Fruit fly (Drosophila melanogaster): ENCODE measurements around the gene Cpr65Au.

Gene Cpr65Au

dm6 chr3L:6097270-6097669, 34.6 kb downstream of the Cpr65Au start, which contains the start of gene Ets65A:
TSS of gene Ets65A (plus strand) at chr3L:6097617.
- TF ChIP-seq bab1 (GFP tag; optimal IDR thresholded peaks at IDR 0.05) (no peak), CG14711 (tag; optimal IDR thresholded peaks at IDR 0.05) (no peak), CG7101 (tag; optimal IDR thresholded peaks at IDR 0.05) (no peak), CG7045 (GFP tag; optimal IDR thresholded peaks at IDR 0.05) (no peak), tj (GFP tag; optimal IDR thresholded peaks at IDR 0.05) (no peak), CG11617 (GFP tag; optimal IDR thresholded peaks at IDR 0.05) (no peak)

dm6 chr3L:6094697-6095096, 37.2 kb downstream of the Cpr65Au start, which contains the start of the genes CG10467 and loj:
TSS of gene CG10467 (minus strand) at chr3L:6094747.
TSS of gene loj (plus strand) at chr3L:6094987.
- TF ChIP-seq pad (GFP tag; optimal IDR thresholded peaks at IDR 0.05) (peak; percentile 78), cic (GFP tag; optimal IDR thresholded peaks at IDR 0.05) (peak; percentile 31), toe (GFP tag; optimal IDR thresholded peaks at IDR 0.05) (peak; percentile 84), Clk (GFP tag; optimal IDR thresholded peaks at IDR 0.05) (peak; percentile 81), bab1 (GFP tag; optimal IDR thresholded peaks at IDR 0.05) (peak; percentile 88), Crg-1 (GFP tag; optimal IDR thresholded peaks at IDR 0.05) (peak; percentile 77), CG11617 (GFP tag; optimal IDR thresholded peaks at IDR 0.05) (peak; percentile 87), Mnt (GFP tag; optimal IDR thresholded peaks at IDR 0.05) (peak; percentile 62), CG33017 (tag; optimal IDR thresholded peaks at IDR 0.05) (peak; percentile 88), cnc (optimal IDR thresholded peaks at IDR 0.05) (no peak), kay (GFP tag; ENCODE audit: borderline replicate concordance) (no peak), tj (GFP tag; optimal IDR thresholded peaks at IDR 0.05) (peak; percentile 69), ovo (GFP tag; optimal IDR thresholded peaks at IDR 0.05) (peak; percentile 86), CG1620 (GFP tag; optimal IDR thresholded peaks at IDR 0.05) (peak; percentile 88), CG12768 (GFP tag; optimal IDR thresholded peaks at IDR 0.05) (peak; percentile 91), CG7101 (tag; optimal IDR thresholded peaks at IDR 0.05) (peak; percentile 92), CG7045 (GFP tag; optimal IDR thresholded peaks at IDR 0.05) (peak; percentile 93), CG14711 (tag; optimal IDR thresholded peaks at IDR 0.05) (peak; percentile 94), CG5204 (GFP tag; optimal IDR thresholded peaks at IDR 0.05) (peak; percentile 88), Hr96 (GFP tag; optimal IDR thresholded peaks at IDR 0.05) (peak; percentile 75)

dm6 chr3L:6093213-6093612, 38.7 kb downstream of the Cpr65Au start, which contains the start of gene CG10469:
TSS of gene CG10469 (minus strand) at chr3L:6093313.
- TF ChIP-seq Mnt (GFP tag; optimal IDR thresholded peaks at IDR 0.05), result no peak
- no peak for TF ChIP-seq CG12768 (GFP tag; optimal IDR thresholded peaks at IDR 0.05)
- no peak for TF ChIP-seq CG7045 (GFP tag; optimal IDR thresholded peaks at IDR 0.05)
- TF ChIP-seq CG14711 (tag; optimal IDR thresholded peaks at IDR 0.05), result no peak
- TF ChIP-seq kay (GFP tag; ENCODE audit: borderline replicate concordance), result no peak
- no peak for TF ChIP-seq Clk (GFP tag; optimal IDR thresholded peaks at IDR 0.05)
- no peak for TF ChIP-seq tj (GFP tag; optimal IDR thresholded peaks at IDR 0.05)
- TF ChIP-seq Crg-1 (GFP tag; optimal IDR thresholded peaks at IDR 0.05), result no peak
- no peak for TF ChIP-seq toe (GFP tag; optimal IDR thresholded peaks at IDR 0.05)
- TF ChIP-seq CG33017 (tag; optimal IDR thresholded peaks at IDR 0.05), result no peak
- no peak for TF ChIP-seq ovo (GFP tag; optimal IDR thresholded peaks at IDR 0.05)

dm6 chr3L:6085988-6086387, 45.9 kb downstream of the Cpr65Au start:
- TF ChIP-seq CG12768 (GFP tag; optimal IDR thresholded peaks at IDR 0.05), result no peak
- no peak for TF ChIP-seq kay (GFP tag; ENCODE audit: borderline replicate concordance)
- no peak for TF ChIP-seq Mnt (GFP tag; optimal IDR thresholded peaks at IDR 0.05)
- TF ChIP-seq ovo (GFP tag; optimal IDR thresholded peaks at IDR 0.05), result no peak
- no peak for TF ChIP-seq cic (GFP tag; optimal IDR thresholded peaks at IDR 0.05)
- TF ChIP-seq toe (GFP tag; optimal IDR thresholded peaks at IDR 0.05), result no peak
- TF ChIP-seq pad (GFP tag; optimal IDR thresholded peaks at IDR 0.05), result no peak
- TF ChIP-seq CG7045 (GFP tag; optimal IDR thresholded peaks at IDR 0.05), result no peak
- TF ChIP-seq CG7101 (tag; optimal IDR thresholded peaks at IDR 0.05), result no peak
- no peak for TF ChIP-seq CG5204 (GFP tag; optimal IDR thresholded peaks at IDR 0.05)
- TF ChIP-seq CG33017 (tag; optimal IDR thresholded peaks at IDR 0.05), result no peak
- TF ChIP-seq Clk (GFP tag; optimal IDR thresholded peaks at IDR 0.05), result no peak
- TF ChIP-seq cnc (optimal IDR thresholded peaks at IDR 0.05), result no peak
- no peak for TF ChIP-seq CG11617 (GFP tag; optimal IDR thresholded peaks at IDR 0.05)
- TF ChIP-seq CG14711 (tag; optimal IDR thresholded peaks at IDR 0.05), result no peak
- no peak for TF ChIP-seq bab1 (GFP tag; optimal IDR thresholded peaks at IDR 0.05)
- no peak for TF ChIP-seq CG1620 (GFP tag; optimal IDR thresholded peaks at IDR 0.05)
- no peak for TF ChIP-seq Hr96 (GFP tag; optimal IDR thresholded peaks at IDR 0.05)

dm6 chr3L:6085157-6085556, 46.8 kb downstream of the Cpr65Au start:
- no peak for TF ChIP-seq pad (GFP tag; optimal IDR thresholded peaks at IDR 0.05)
- TF ChIP-seq Clk (GFP tag; optimal IDR thresholded peaks at IDR 0.05), result no peak
- TF ChIP-seq CG14711 (tag; optimal IDR thresholded peaks at IDR 0.05), result no peak
- TF ChIP-seq CG5204 (GFP tag; optimal IDR thresholded peaks at IDR 0.05), result no peak
- no peak for TF ChIP-seq Hr96 (GFP tag; optimal IDR thresholded peaks at IDR 0.05)
- no peak for TF ChIP-seq toe (GFP tag; optimal IDR thresholded peaks at IDR 0.05)
- TF ChIP-seq Mnt (GFP tag; optimal IDR thresholded peaks at IDR 0.05), result no peak
- no peak for TF ChIP-seq CG11617 (GFP tag; optimal IDR thresholded peaks at IDR 0.05)
- TF ChIP-seq CG7045 (GFP tag; optimal IDR thresholded peaks at IDR 0.05), result no peak
- TF ChIP-seq bab1 (GFP tag; optimal IDR thresholded peaks at IDR 0.05), result no peak
- no peak for TF ChIP-seq CG33017 (tag; optimal IDR thresholded peaks at IDR 0.05)
- no peak for TF ChIP-seq ovo (GFP tag; optimal IDR thresholded peaks at IDR 0.05)
- TF ChIP-seq cnc (optimal IDR thresholded peaks at IDR 0.05), result no peak
- TF ChIP-seq CG12768 (GFP tag; optimal IDR thresholded peaks at IDR 0.05), result no peak
- TF ChIP-seq CG7101 (tag; optimal IDR thresholded peaks at IDR 0.05), result no peak
- no peak for TF ChIP-seq CG1620 (GFP tag; optimal IDR thresholded peaks at IDR 0.05)
- no peak for TF ChIP-seq cic (GFP tag; optimal IDR thresholded peaks at IDR 0.05)
- no peak for TF ChIP-seq kay (GFP tag; ENCODE audit: borderline replicate concordance)
- TF ChIP-seq Crg-1 (GFP tag; optimal IDR thresholded peaks at IDR 0.05), result no peak
- TF ChIP-seq tj (GFP tag; optimal IDR thresholded peaks at IDR 0.05), result no peak

dm6 chr3L:6084446-6084845, 47.5 kb downstream of the Cpr65Au start:
- no peak for TF ChIP-seq CG1620 (GFP tag; optimal IDR thresholded peaks at IDR 0.05)
- no peak for TF ChIP-seq CG11617 (GFP tag; optimal IDR thresholded peaks at IDR 0.05)
- peak; percentile 19 for TF ChIP-seq CG5204 (GFP tag; optimal IDR thresholded peaks at IDR 0.05)

All from whole organism, adult.